Worm (Caenorhabditis elegans) whole organism, young adult: ENCODE data around the gene rps-0.

Experiments
- B0035.1 ChIP-seq: sonication (generic microtip); optimal IDR thresholded peaks from 2 replicates; lab custom pipeline; 2016; ENCODE audit warnings: missing genetic modification characterization, mild to moderate bottlenecking, missing compliant biosample characterization, missing genotype, missing genetic modification reagents
- C06A6.2 ChIP-seq: fragments of 200-800 bp; sonication (Bioruptor generic); conservative IDR thresholded peaks from 2 replicates; pipeline ENCODE4 v1.3.6; 2022; ENCODE audit warnings: missing genetic modification characterization, missing compliant biosample characterization
- D2030.7 ChIP-seq: fragments of 200-800 bp; sonication (Bioruptor generic); IDR thresholded peaks from 2 replicates; pipeline ENCODE4 v1.3.6; 2022; ENCODE audit warnings: missing genetic modification reagents, missing genetic modification characterization, missing compliant biosample characterization
- F22D6.2 ChIP-seq: sonication (generic microtip); optimal IDR thresholded peaks from 2 replicates; lab custom pipeline; 2016; ENCODE audit warnings: mild to moderate bottlenecking, missing genetic modification characterization, missing compliant biosample characterization
- F33H1.4 ChIP-seq: fragments of 200-800 bp; sonication (Bioruptor generic); IDR thresholded peaks from 2 replicates; pipeline ENCODE4 v1.3.6; 2022; ENCODE audit warnings: missing genetic modification reagents, missing genetic modification characterization, missing compliant biosample characterization
- F39B2.1 ChIP-seq: fragments of 200-800 bp; sonication (Bioruptor generic); IDR thresholded peaks from 2 replicates; pipeline ENCODE4 v1.3.6; 2022; ENCODE audit warnings: missing genetic modification reagents, missing genetic modification characterization, missing compliant biosample characterization
- F57A8.1 ChIP-seq: fragments of 200-800 bp; sonication (Bioruptor generic); optimal IDR thresholded peaks from 2 replicates; lab custom pipeline; 2018; ENCODE audit warnings: mild to moderate bottlenecking, missing genetic modification characterization, moderate library complexity, missing compliant biosample characterization
- Y79H2A.3 ChIP-seq: fragments of 200-800 bp; sonication (Bioruptor generic); conservative IDR thresholded peaks from 2 replicates; pipeline ENCODE4 v1.3.6; 2022; ENCODE audit warnings: missing genetic modification reagents, missing genetic modification characterization, missing compliant biosample characterization
- aptf-2 ChIP-seq: fragments of 200-800 bp; sonication (Bioruptor generic); conservative IDR thresholded peaks from 2 replicates; pipeline ENCODE4 v1.3.6; 2022; ENCODE audit warnings: missing genetic modification reagents, missing genetic modification characterization, missing compliant biosample characterization
- attf-3 ChIP-seq: fragments of 200-800 bp; sonication (Bioruptor generic); conservative IDR thresholded peaks from 2 replicates; pipeline ENCODE4 v1.3.6; 2022; ENCODE audit warnings: missing genetic modification reagents, missing genetic modification characterization, missing compliant biosample characterization
- attf-5 ChIP-seq: fragments of 200-800 bp; sonication (Bioruptor generic); optimal IDR thresholded peaks from 2 replicates; lab custom pipeline; 2018; ENCODE audit warnings: mild to moderate bottlenecking, missing genetic modification characterization, missing compliant biosample characterization
- ccch-3 ChIP-seq: fragments of 200-800 bp; sonication (Bioruptor generic); optimal IDR thresholded peaks from 2 replicates; lab custom pipeline; 2018; ENCODE audit warnings: mild to moderate bottlenecking, missing genetic modification characterization, missing compliant biosample characterization
- ceh-40 ChIP-seq: fragments of 200-800 bp; sonication (Bioruptor generic); IDR thresholded peaks from 2 replicates; pipeline ENCODE4 v1.3.6; 2022; ENCODE audit warnings: missing genetic modification characterization, missing compliant biosample characterization
- ceh-91 ChIP-seq: fragments of 200-800 bp; sonication (Bioruptor generic); IDR thresholded peaks from 2 replicates; pipeline ENCODE4 v1.3.6; 2022; ENCODE audit warnings: missing genetic modification reagents, missing genetic modification characterization, missing compliant biosample characterization
- chd-7 ChIP-seq: sonication (generic microtip); optimal IDR thresholded peaks from 2 replicates; lab custom pipeline; 2016; ENCODE audit warnings: mild to moderate bottlenecking, missing genetic modification characterization, moderate library complexity, missing compliant biosample characterization
- dox-1 ChIP-seq: fragments of 200-800 bp; sonication (Bioruptor generic); IDR thresholded peaks from 2 replicates; pipeline ENCODE4 v1.3.6; 2022; ENCODE audit warnings: missing genetic modification reagents, missing genetic modification characterization, missing compliant biosample characterization
- dpl-1 ChIP-seq: fragments of 150-350 bp; optimal IDR thresholded peaks from 2 replicates; lab custom pipeline; 2014; ENCODE audit warnings: missing biosample characterization, missing genetic modification reagents, missing genetic modification characterization
- efl-1 ChIP-seq: fragments of 150-350 bp; optimal IDR thresholded peaks from 2 replicates; lab custom pipeline; 2014; ENCODE audit warnings: missing biosample characterization, missing genetic modification reagents, missing genetic modification characterization
- hlh-12 ChIP-seq: sonication (generic microtip); optimal IDR thresholded peaks from 2 replicates; lab custom pipeline; 2016; ENCODE audit warnings: missing genetic modification characterization, missing compliant biosample characterization
- hmg-1.2 ChIP-seq: fragments of 200-800 bp; sonication (Bioruptor generic); IDR thresholded peaks from 2 replicates; pipeline ENCODE4 v1.3.6; 2022; ENCODE audit warnings: missing genetic modification reagents, missing genetic modification characterization, missing compliant biosample characterization
- lag-1 ChIP-seq: fragments of 200-800 bp; sonication (Bioruptor generic); IDR thresholded peaks from 2 replicates; pipeline ENCODE4 v1.3.6; 2022; ENCODE audit warnings: missing genetic modification reagents, missing genetic modification characterization, missing compliant biosample characterization
- let-607 ChIP-seq, 2 experiments: fragments of 200-800 bp in 1 of 2; sonication (Bioruptor generic) in 1 of 2; sonication (generic microtip) in 1 of 2; optimal IDR thresholded peaks; 2 replicates each; lab custom pipeline; 2016 to 2018; ENCODE audit warnings: mild to moderate bottlenecking in 2 of 2, missing compliant biosample characterization in 2 of 2, missing genetic modification characterization in 2 of 2, moderate library complexity in 2 of 2, missing genotype in 1 of 2
- lin-35 ChIP-seq, 3 experiments: fragments of 150-350 bp in 2 of 3; sonication (generic microtip) in 1 of 3; optimal IDR thresholded peaks; 2 replicates each; lab custom pipeline; 2014 to 2018; ENCODE audit warnings: missing biosample characterization in 3 of 3, missing genetic modification characterization in 3 of 3, missing genetic modification reagents in 3 of 3
- lin-54 ChIP-seq: fragments of 200-800 bp; sonication (Bioruptor generic); optimal IDR thresholded peaks from 2 replicates; lab custom pipeline; 2018; ENCODE audit warnings: mild to moderate bottlenecking, missing genetic modification characterization, missing compliant biosample characterization
- lsl-1 ChIP-seq: fragments of 200-800 bp; sonication (Bioruptor generic); optimal IDR thresholded peaks from 2 replicates; lab custom pipeline; 2018; ENCODE audit warnings: mild to moderate bottlenecking, missing genetic modification characterization, moderate library complexity, missing compliant biosample characterization
- madf-6 ChIP-seq: fragments of 200-800 bp; sonication (Bioruptor generic); IDR thresholded peaks from 2 replicates; pipeline ENCODE4 v1.3.6; 2022; ENCODE audit warnings: missing genetic modification reagents, missing genetic modification characterization, missing compliant biosample characterization
- madf-8 ChIP-seq: fragments of 200-800 bp; sonication (Bioruptor generic); conservative IDR thresholded peaks from 2 replicates; pipeline ENCODE4 v1.3.6; 2022; ENCODE audit warnings: missing genetic modification reagents, missing genetic modification characterization, missing compliant biosample characterization
- mcd-1 ChIP-seq: fragments of 200-800 bp; sonication (Bioruptor generic); IDR thresholded peaks from 2 replicates; pipeline ENCODE4 v1.3.6; 2022; ENCODE audit warnings: missing genetic modification reagents, missing genetic modification characterization, missing compliant biosample characterization
- mel-28 ChIP-seq: sonication (generic microtip); optimal IDR thresholded peaks from 2 replicates; lab custom pipeline; 2016; ENCODE audit warnings: borderline replicate concordance, mild to moderate bottlenecking, missing genetic modification characterization, missing compliant biosample characterization
- nfyb-1 ChIP-seq: fragments of 200-800 bp; sonication (Bioruptor generic); IDR thresholded peaks from 2 replicates; pipeline ENCODE4 v1.3.6; 2022; ENCODE audit warnings: missing genetic modification reagents, missing genetic modification characterization, missing compliant biosample characterization
- nhr-27 ChIP-seq: fragments of 200-800 bp; sonication (Bioruptor generic); optimal IDR thresholded peaks from 2 replicates; lab custom pipeline; 2018; ENCODE audit warnings: mild to moderate bottlenecking, missing genetic modification characterization, moderate library complexity, missing compliant biosample characterization
- pbrm-1 ChIP-seq: fragments of 200-800 bp; sonication (Bioruptor generic); IDR thresholded peaks from 2 replicates; pipeline ENCODE4 v1.3.6; 2022; ENCODE audit warnings: missing genetic modification reagents, missing genetic modification characterization, missing compliant biosample characterization
- rcor-1 ChIP-seq: fragments of 200-800 bp; sonication (Bioruptor generic); IDR thresholded peaks from 2 replicates; pipeline ENCODE4 v1.3.6; 2022; ENCODE audit warnings: missing genetic modification reagents, missing genetic modification characterization, missing compliant biosample characterization
- snpc-1.3 ChIP-seq: sonication (generic microtip); optimal IDR thresholded peaks from 2 replicates; lab custom pipeline; 2017; ENCODE audit warnings: missing genetic modification characterization, mild to moderate bottlenecking, missing compliant biosample characterization, antibody characterized with exemption, moderate library complexity, missing genotype, missing genetic modification reagents; ENCODE audit not compliant: insufficient read depth
- snpc-3.4 ChIP-seq: sonication (generic microtip); optimal IDR thresholded peaks from 2 replicates; lab custom pipeline; 2017; ENCODE audit warnings: missing genetic modification characterization, mild to moderate bottlenecking, missing compliant biosample characterization, antibody characterized with exemption, moderate library complexity, missing genotype, missing genetic modification reagents
- sptf-2 ChIP-seq: fragments of 200-800 bp; sonication (Bioruptor generic); optimal IDR thresholded peaks from 2 replicates; lab custom pipeline; 2018; ENCODE audit warnings: mild to moderate bottlenecking, missing genetic modification characterization, missing compliant biosample characterization
- unc-130 ChIP-seq: sonication (generic microtip); optimal IDR thresholded peaks from 2 replicates; lab custom pipeline; 2016; ENCODE audit warnings: missing genetic modification reagents, missing genetic modification characterization, missing compliant biosample characterization
- zfh-2 ChIP-seq: fragments of 200-800 bp; sonication (Bioruptor generic); conservative IDR thresholded peaks from 2 replicates; pipeline ENCODE4 v1.3.6; 2022; ENCODE audit warnings: missing genetic modification reagents, missing genetic modification characterization, missing compliant biosample characterization
- ztf-18 ChIP-seq: sonication (generic microtip); optimal IDR thresholded peaks from 2 replicates; lab custom pipeline; 2016; ENCODE audit warnings: missing genotype, mild to moderate bottlenecking, missing genetic modification characterization, missing compliant biosample characterization

rps-0 gene

ce11 chrIII:4720620-4721227, 33.1 kb downstream of the rps-0 start, which contains the start of gene emb-5:
emb-5 (minus strand) TSS chrIII:4720670.
- peak; percentile 59 for TF ChIP-seq attf-5 (GFP tag; lab: Kevin White, UChicago)
- no peak for TF ChIP-seq madf-8 (GFP tag; lab: Robert Waterston, UW)
- TF ChIP-seq attf-3 (GFP tag; lab: Robert Waterston, UW): no peak
- TF ChIP-seq lin-35 (GFP tag; optimal IDR thresholded peaks at IDR 0.05; lab: Kevin White, UChicago): peak in 2 of 3 experiments; percentile 42 to 72
- no peak for TF ChIP-seq pbrm-1
- TF ChIP-seq sptf-2 (GFP tag; lab: Kevin White, UChicago): no peak
- no peak for TF ChIP-seq aptf-2 (GFP tag; lab: Robert Waterston, UW)
- TF ChIP-seq madf-6 (GFP tag; lab: Robert Waterston, UW): peak; percentile 43; the same call in 1 of the 2 replicates
- TF ChIP-seq mel-28 (tag; lab: Kevin White, UChicago): no peak
- no peak for TF ChIP-seq ceh-40
- peak; percentile 97 for TF ChIP-seq hmg-1.2 (GFP tag; lab: Robert Waterston, UW)
- peak; percentile 63 for TF ChIP-seq dpl-1
- no peak for TF ChIP-seq chd-7
- no peak for TF ChIP-seq Y79H2A.3 (GFP tag; lab: Robert Waterston, UW)
- TF ChIP-seq lsl-1 (GFP tag; lab: Kevin White, UChicago): peak; percentile 44
- TF ChIP-seq D2030.7 (GFP tag; lab: Robert Waterston, UW): 0 out of 2 replicates have a peak, but pooled peaks have one; percentile 12
- no peak for TF ChIP-seq let-607 (tag; optimal IDR thresholded peaks at IDR 0.05; lab: Kevin White, UChicago)
- TF ChIP-seq zfh-2 (GFP tag; lab: Robert Waterston, UW): no peak
- TF ChIP-seq lin-54 (GFP tag; lab: Kevin White, UChicago): peak; percentile 90
- TF ChIP-seq efl-1 (GFP tag; lab: Kevin White, UChicago): peak; percentile 58
- TF ChIP-seq ztf-18: peak; percentile 34
- no peak for TF ChIP-seq lag-1 (GFP tag; lab: Robert Waterston, UW)
- 0 out of 2 replicates have a peak, but pooled peaks have one; percentile 41 for TF ChIP-seq F33H1.4 (GFP tag; lab: Robert Waterston, UW)
- no peak for TF ChIP-seq ccch-3 (GFP tag; lab: Kevin White, UChicago)
- TF ChIP-seq F39B2.1 (GFP tag; lab: Robert Waterston, UW): no peak
- TF ChIP-seq hlh-12: no peak
- TF ChIP-seq mcd-1 (GFP tag; lab: Robert Waterston, UW): peak; percentile 92
- TF ChIP-seq unc-130 (GFP tag; lab: Kevin White, UChicago): no peak
- no peak for TF ChIP-seq ceh-91 (GFP tag; lab: Robert Waterston, UW)
- TF ChIP-seq dox-1 (GFP tag; lab: Robert Waterston, UW): peak; percentile 72
- no peak for TF ChIP-seq rcor-1 (GFP tag; lab: Robert Waterston, UW)
- TF ChIP-seq B0035.1 (tag; lab: Kevin White, UChicago): no peak
- TF ChIP-seq snpc-3.4 (tag; lab: Kevin White, UChicago): peak; percentile 18
- TF ChIP-seq C06A6.2 (GFP tag; lab: Robert Waterston, UW): no peak
- no peak for TF ChIP-seq nhr-27 (tag; lab: Kevin White, UChicago)
- TF ChIP-seq F57A8.1 (GFP tag; lab: Kevin White, UChicago): no peak
- TF ChIP-seq snpc-1.3 (tag; lab: Kevin White, UChicago): peak; percentile 9
- TF ChIP-seq F22D6.2 (tag; lab: Kevin White, UChicago): no peak
- TF ChIP-seq nfyb-1: no peak
